Worm (Caenorhabditis elegans) whole organism, mixed stage, embryonic: ENCODE results near the gene clec-239.

Experiments used
- blmp-1 ChIP-seq: fragments of 150-350 bp; optimal IDR thresholded peaks from 2 replicates; lab custom pipeline; 2014; ENCODE audit warnings: missing biosample characterization, missing genetic modification characterization
- ces-1 ChIP-seq: fragments of 150-350 bp; optimal IDR thresholded peaks from 2 replicates; lab custom pipeline; 2014; ENCODE audit warnings: missing biosample characterization, missing genetic modification reagents, missing genetic modification characterization
- elt-1 ChIP-seq: sonication (generic microtip); optimal IDR thresholded peaks from 2 replicates; lab custom pipeline; 2017; ENCODE audit warnings: missing genetic modification characterization, mild to moderate bottlenecking, missing compliant biosample characterization, antibody characterized with exemption, moderate library complexity, borderline replicate concordance; ENCODE audit not compliant: insufficient read depth
- elt-3 ChIP-seq: fragments of 150-350 bp; optimal IDR thresholded peaks from 2 replicates; lab custom pipeline; 2014; ENCODE audit warnings: missing biosample characterization, missing genetic modification characterization
- lsy-2 ChIP-seq: fragments of 150-350 bp; optimal IDR thresholded peaks from 2 replicates; lab custom pipeline; 2014; ENCODE audit warnings: missing biosample characterization, missing genetic modification characterization
- nhr-237 ChIP-seq: fragments of 150-350 bp; optimal IDR thresholded peaks from 2 replicates; lab custom pipeline; 2014; ENCODE audit warnings: missing biosample characterization, missing genetic modification characterization
- nhr-28 ChIP-seq: fragments of 150-350 bp; optimal IDR thresholded peaks from 2 replicates; lab custom pipeline; 2014; ENCODE audit warnings: missing biosample characterization, missing genetic modification characterization
- nhr-76 ChIP-seq: sonication (generic microtip); optimal IDR thresholded peaks from 2 replicates; lab custom pipeline; 2017; ENCODE audit warnings: missing biosample characterization, missing genetic modification characterization
- snpc-4 ChIP-seq: fragments of 150-350 bp; optimal IDR thresholded peaks from 2 replicates; lab custom pipeline; 2014; ENCODE audit warnings: missing biosample characterization, missing genetic modification characterization
- sptf-1 ChIP-seq: sonication (generic microtip); optimal IDR thresholded peaks from 2 replicates; lab custom pipeline; 2017; ENCODE audit warnings: mild to moderate bottlenecking, missing genetic modification characterization, moderate library complexity, missing compliant biosample characterization
- tbx-8 ChIP-seq: fragments of 200-800 bp; sonication (Bioruptor generic); optimal IDR thresholded peaks from 2 replicates; lab custom pipeline; 2018; ENCODE audit warnings: mild to moderate bottlenecking, missing genetic modification characterization, moderate library complexity, missing compliant biosample characterization
- unc-62 ChIP-seq: fragments of 150-350 bp; optimal IDR thresholded peaks from 2 replicates; lab custom pipeline; 2014; ENCODE audit warnings: missing biosample characterization, missing genetic modification reagents, missing genetic modification characterization
- zip-8 ChIP-seq: fragments of 150-350 bp; optimal IDR thresholded peaks from 2 replicates; lab custom pipeline; 2014; ENCODE audit warnings: missing biosample characterization, missing genetic modification characterization
- ztf-11 ChIP-seq: fragments of 150-350 bp; optimal IDR thresholded peaks from 2 replicates; lab custom pipeline; 2014; ENCODE audit warnings: missing biosample characterization, missing genetic modification characterization

ce11 chrV:16965655-16966054 lies 9.3 kb downstream of the clec-239 start, which contains the start of gene efl-1:
- TF ChIP-seq sptf-1 (tag; lab: Kevin White, UChicago) (peak; percentile 37), lsy-2 (peak; percentile 82), snpc-4 (tag; lab: Kevin White, UChicago) (no peak), nhr-76 (tag; lab: Kevin White, UChicago) (no peak), zip-8 (tag; lab: Kevin White, UChicago) (no peak), ztf-11 (tag; lab: Kevin White, UChicago) (peak; percentile 37), unc-62 (GFP tag; lab: Kevin White, UChicago) (peak; percentile 36), tbx-8 (GFP tag; lab: Kevin White, UChicago) (no peak), elt-3 (tag; lab: Kevin White, UChicago) (peak; percentile 47), nhr-28 (no peak), nhr-237 (tag; lab: Kevin White, UChicago) (peak; percentile 88), blmp-1 (tag; lab: Kevin White, UChicago) (no peak), elt-1 (no peak), ces-1 (GFP tag; lab: Kevin White, UChicago) (peak; percentile 96)
